Fruit fly (Drosophila melanogaster) Kc167 (cell line): Measurements from ENCODE around the gene CG43333.

Experiments used
- Myc ChIP-seq: fragments of >200 bp; optimal IDR thresholded peaks from 2 replicates; lab custom pipeline; 2017; ENCODE audit warnings: missing external identifiers
- Sin3A ChIP-seq: fragments of >200 bp; optimal IDR thresholded peaks from 2 replicates; lab custom pipeline; 2018; ENCODE audit warnings: missing external identifiers
- psq ChIP-seq: fragments of >200 bp; optimal IDR thresholded peaks from 2 replicates; lab custom pipeline; 2017; ENCODE audit warnings: missing external identifiers

DNA sequence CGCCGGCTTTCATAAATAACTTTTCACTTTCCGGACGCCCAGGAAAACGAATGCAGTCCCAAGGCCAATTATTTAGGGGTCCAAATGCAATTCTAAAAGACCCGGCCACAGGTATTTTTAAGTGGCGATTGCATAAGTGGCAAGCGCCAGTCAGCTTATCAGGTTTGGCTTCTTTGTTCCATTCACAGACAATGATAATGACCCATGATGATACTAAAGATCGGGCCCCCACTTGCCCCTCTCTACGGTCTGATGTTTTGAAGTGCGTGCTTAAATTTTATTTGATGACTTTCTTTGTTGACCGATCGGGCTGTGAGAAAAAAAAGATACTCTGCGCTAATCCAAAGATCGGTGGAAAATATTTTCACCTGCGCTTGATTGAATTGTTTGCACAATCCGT is 1.4 kb upstream of the CG43333 start:
- TF ChIP-seq psq (lab: Kevin White, UChicago): no peak
- TF ChIP-seq Sin3A (lab: Kevin White, UChicago): no peak
- no peak for TF ChIP-seq Myc (lab: Kevin White, UChicago)
